Fruit fly (Drosophila melanogaster): ENCODE measurements around the gene tefu.

Gene tefu

DNA sequence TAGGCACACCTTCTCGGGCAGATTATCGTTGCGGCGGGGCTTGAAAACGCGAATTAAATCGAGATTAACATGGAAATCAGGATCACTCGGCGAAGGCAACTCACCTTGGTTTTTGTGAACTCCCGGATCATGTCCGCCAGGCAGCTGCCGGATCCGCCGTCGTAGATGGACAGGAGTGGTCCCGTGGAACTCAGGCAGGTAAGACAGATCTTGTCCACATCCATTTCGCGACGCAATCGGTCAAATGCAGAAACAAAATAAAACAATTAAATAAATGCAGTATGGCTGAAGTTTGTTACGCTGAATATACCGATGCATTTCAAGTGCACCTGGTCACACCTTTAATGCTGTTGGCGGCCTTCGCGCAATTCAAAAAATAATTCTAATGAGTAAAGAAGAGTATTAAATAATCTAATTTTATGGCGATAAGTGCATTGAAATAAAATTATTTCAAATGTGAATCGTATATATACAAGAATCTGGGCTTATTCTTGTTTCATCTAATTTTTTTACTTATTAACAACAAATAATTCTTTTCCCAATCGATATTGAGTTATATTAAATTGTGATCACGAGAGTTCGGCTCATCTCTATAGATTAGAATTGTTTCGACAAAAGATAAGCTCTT is 28.6 kb downstream of the tefu start, which contains the start of the genes CG6654 and CG4210 (continued):
- peak; percentile 59 for TF ChIP-seq Bgb (GFP tag; IDR thresholded peaks at IDR 0.05; ENCODE audit: partially characterized antibody)
- TF ChIP-seq Bteb2 (GFP tag; optimal IDR thresholded peaks at IDR 0.05), result no peak
- no peak for TF ChIP-seq stc (GFP tag; IDR thresholded peaks at IDR 0.05)
- TF ChIP-seq chinmo (GFP tag; IDR thresholded peaks at IDR 0.05; ENCODE audit: partially characterized antibody), result 0 out of 4 replicates have a peak, but pooled peaks have one; percentile 17
- TF ChIP-seq CG1792 (GFP tag; optimal IDR thresholded peaks at IDR 0.05), result no peak
- TF ChIP-seq CG34422 (GFP tag; IDR thresholded peaks at IDR 0.05), result no peak
- TF ChIP-seq bbx (GFP tag; IDR thresholded peaks at IDR 0.05; ENCODE audit: partially characterized antibody), result 0 out of 2 replicates have a peak, but pooled peaks have one; percentile 39
- no peak for TF ChIP-seq CG4360 (GFP tag; IDR thresholded peaks at IDR 0.05)
- peak; percentile 69 for TF ChIP-seq Dll (GFP tag; IDR thresholded peaks at IDR 0.05; ENCODE audit: partially characterized antibody)
- peak; percentile 38 for TF ChIP-seq B-H2 (GFP tag; optimal IDR thresholded peaks at IDR 0.05)
- TF ChIP-seq nmo (GFP tag; optimal IDR thresholded peaks at IDR 0.05), result peak; percentile 56
- no peak for TF ChIP-seq CG17802 (tag; optimal IDR thresholded peaks at IDR 0.05)
- TF ChIP-seq CG9727 (GFP tag; optimal IDR thresholded peaks at IDR 0.05), result peak; percentile 1
- no peak for TF ChIP-seq scrt (GFP tag; optimal IDR thresholded peaks at IDR 0.05)
- no peak for TF ChIP-seq CG11723 (GFP tag; optimal IDR thresholded peaks at IDR 0.05)

- TF ChIP-seq dati (GFP tag; IDR thresholded peaks at IDR 0.05) (no peak), CG3995 (GFP tag; optimal IDR thresholded peaks at IDR 0.05) (peak; percentile 100), CG4854 (GFP tag; optimal IDR thresholded peaks at IDR 0.05) (no peak), CG2712 (tag; optimal IDR thresholded peaks at IDR 0.05) (peak; percentile 90), tll (GFP tag; optimal IDR thresholded peaks at IDR 0.05) (no peak), pnt (GFP tag; optimal IDR thresholded peaks at IDR 0.05) (peak; percentile 9), inv (GFP tag; IDR thresholded peaks at IDR 0.05; ENCODE audit: partially characterized antibody) (peak; percentile 49; the same call in 1 of the 2 replicates), Pdp1 (GFP tag; optimal IDR thresholded peaks at IDR 0.05) (peak; percentile 35 to 73), cato (GFP tag; optimal IDR thresholded peaks at IDR 0.05; ENCODE audit: borderline replicate concordance) (peak; percentile 24), CG6654 (GFP tag; optimal IDR thresholded peaks at IDR 0.05) (no peak), CG17829 (tag; optimal IDR thresholded peaks at IDR 0.05) (peak; percentile 77), toy (GFP tag; IDR thresholded peaks at IDR 0.05) (no peak; the same call in 1 of the 2 replicates), CG11085 (GFP tag; IDR thresholded peaks at IDR 0.05) (peak; percentile 76), CG13424 (tag; optimal IDR thresholded peaks at IDR 0.05) (peak; percentile 60), slbo (GFP tag; IDR thresholded peaks at IDR 0.05) (peak; percentile 91), CG17385 (GFP tag; optimal IDR thresholded peaks at IDR 0.05) (peak; percentile 55), CG8359 (GFP tag; optimal IDR thresholded peaks at IDR 0.05; ENCODE audit: borderline replicate concordance) (no peak), dpn (GFP tag; optimal IDR thresholded peaks at IDR 0.05) (peak; percentile 70 to 76), Deaf1 (tag; optimal IDR thresholded peaks at IDR 0.05) (no peak), CG4360 (GFP tag; IDR thresholded peaks at IDR 0.05) (no peak), disco-r (GFP tag; optimal IDR thresholded peaks at IDR 0.05) (peak; percentile 1), row (GFP tag; IDR thresholded peaks at IDR 0.05) (peak; percentile 97), BEAF-32 (GFP tag; optimal IDR thresholded peaks at IDR 0.05) (peak; percentile 82), CG6254 (GFP tag; optimal IDR thresholded peaks at IDR 0.05) (no peak), zfh1 (GFP tag; IDR thresholded peaks at IDR 0.05) (peak; percentile 76), gem (tag; optimal IDR thresholded peaks at IDR 0.05) (no peak), CG31388 (GFP tag; optimal IDR thresholded peaks at IDR 0.05) (no peak), CG11398 (GFP tag; optimal IDR thresholded peaks at IDR 0.05) (no peak), CG7556 (GFP tag; optimal IDR thresholded peaks at IDR 0.05) (peak; percentile 59), Awh (GFP tag; IDR thresholded peaks at IDR 0.05) (peak; percentile 24; the same call in 1 of the 2 replicates), CG12219 (GFP tag; optimal IDR thresholded peaks at IDR 0.05) (no peak), jigr1 (GFP tag; IDR thresholded peaks at IDR 0.05) (no peak)
These were observed 33.1 kb downstream of the tefu start, which contains the start of the genes Spn88Eb and Mau2 for dm6 chr3R:15208712-15209499. Spn88Eb (minus strand) TSS chr3R:15208762. Mau2 (plus strand) TSS chr3R:15209204.

Data from whole organism, embryonic.